Fruit fly (Drosophila melanogaster) whole organism, embryonic: ENCODE measurements around the gene Wdr59.

Experiments used
- Antp ChIP-seq: fragments of 200-800 bp; sonication (Bioruptor generic); optimal IDR thresholded peaks from 3 replicates; lab custom pipeline; 2016; ENCODE audit warnings: missing biosample characterization, missing genetic modification characterization
- CG10959 ChIP-seq: fragments of 200-800 bp; sonication (Bioruptor generic); IDR thresholded peaks from 2 replicates; pipeline ENCODE4 v1.3.6; 2022; ENCODE audit warnings: missing biosample characterization, missing genetic modification characterization
- CG11398 ChIP-seq: fragments of 200-800 bp; sonication (Bioruptor generic); optimal IDR thresholded peaks from 2 replicates; lab custom pipeline; 2016; ENCODE audit warnings: missing biosample characterization, missing genetic modification characterization
- CG14667 ChIP-seq: fragments of 200-800 bp; sonication (Bioruptor generic); IDR thresholded peaks from 2 replicates; pipeline ENCODE4 v1.3.6; 2022; ENCODE audit warnings: missing biosample characterization, missing genetic modification characterization
- CG14710 ChIP-seq: fragments of 200-800 bp; sonication (Bioruptor generic); optimal IDR thresholded peaks from 3 replicates; lab custom pipeline; 2019; ENCODE audit warnings: missing biosample characterization, mild to moderate bottlenecking, missing genetic modification characterization, moderate library complexity
- CG1603 ChIP-seq: fragments of 200-800 bp; sonication (Bioruptor generic); optimal IDR thresholded peaks from 2 replicates; lab custom pipeline; 2019; ENCODE audit warnings: missing biosample characterization, mild to moderate bottlenecking, missing genetic modification characterization, moderate library complexity
- CG17912 ChIP-seq: fragments of 200-800 bp; sonication (Bioruptor generic); optimal IDR thresholded peaks from 2 replicates; lab custom pipeline; 2018; ENCODE audit warnings: missing biosample characterization, mild to moderate bottlenecking, missing genetic modification characterization
- CG2116 ChIP-seq: fragments of 200-800 bp; sonication (Bioruptor generic); optimal IDR thresholded peaks from 3 replicates; lab custom pipeline; 2018; ENCODE audit warnings: missing biosample characterization, mild to moderate bottlenecking, missing genetic modification characterization
- CG2120 ChIP-seq: fragments of 200-800 bp; sonication (Bioruptor generic); optimal IDR thresholded peaks from 3 replicates; lab custom pipeline; 2016; ENCODE audit warnings: missing biosample characterization, missing genetic modification characterization
- CG30403 ChIP-seq: fragments of 200-800 bp; sonication (Bioruptor generic); optimal IDR thresholded peaks from 3 replicates; lab custom pipeline; 2016; ENCODE audit warnings: missing biosample characterization, missing genetic modification characterization
- CG4424 ChIP-seq: fragments of 200-800 bp; sonication (Bioruptor generic); optimal IDR thresholded peaks from 3 replicates; lab custom pipeline; 2016; ENCODE audit warnings: missing biosample characterization, missing genetic modification characterization
- CG6689 ChIP-seq: fragments of 200-800 bp; sonication (Bioruptor generic); IDR thresholded peaks from 2 replicates; pipeline ENCODE4 v1.3.6; 2022; ENCODE audit warnings: missing biosample characterization, missing genetic modification characterization
- CG7745 ChIP-seq: fragments of 200-800 bp; sonication (Bioruptor generic); optimal IDR thresholded peaks from 2 replicates; lab custom pipeline; 2018; ENCODE audit warnings: missing biosample characterization, mild to moderate bottlenecking, missing genetic modification characterization, moderate library complexity
- CG8281 ChIP-seq: fragments of 200-800 bp; sonication (Bioruptor generic); optimal IDR thresholded peaks from 2 replicates; lab custom pipeline; 2018; ENCODE audit warnings: missing biosample characterization, mild to moderate bottlenecking, missing genetic modification characterization, moderate library complexity
- CG8478 ChIP-seq: fragments of >200 bp; optimal IDR thresholded peaks from 2 replicates; lab custom pipeline; 2018
- CG9797 ChIP-seq: fragments of 200-800 bp; sonication (Bioruptor generic); optimal IDR thresholded peaks from 3 replicates; lab custom pipeline; 2018; ENCODE audit warnings: missing biosample characterization, mild to moderate bottlenecking, missing genetic modification characterization
- CG9817 ChIP-seq: fragments of 200-800 bp; sonication (Bioruptor generic); optimal IDR thresholded peaks from 2 replicates; lab custom pipeline; 2018; ENCODE audit warnings: missing biosample characterization, mild to moderate bottlenecking, missing genetic modification characterization, moderate library complexity
- CG9932 ChIP-seq: fragments of 200-800 bp; sonication (Bioruptor generic); IDR thresholded peaks from 2 replicates; pipeline ENCODE4 v1.3.6; 2022; ENCODE audit warnings: missing biosample characterization, missing genetic modification characterization
- Dek ChIP-seq: fragments of 200-800 bp; sonication (Bioruptor generic); optimal IDR thresholded peaks from 3 replicates; lab custom pipeline; 2019; ENCODE audit warnings: missing biosample characterization, mild to moderate bottlenecking, missing genetic modification characterization, moderate library complexity
- Doc3 ChIP-seq: fragments of 200-800 bp; sonication (Bioruptor generic); IDR thresholded peaks from 3 replicates; pipeline ENCODE4 v1.3.6; 2022; ENCODE audit warnings: missing biosample characterization, missing genetic modification characterization; ENCODE audit not compliant: partially characterized antibody
- E2f1 ChIP-seq: fragments of 200-800 bp; sonication (Bioruptor generic); IDR thresholded peaks from 2 replicates; pipeline ENCODE4 v1.3.6; 2022; ENCODE audit warnings: missing biosample characterization, missing genetic modification characterization
- Ets65A ChIP-seq: fragments of 200-800 bp; sonication (Bioruptor generic); peaks from one replicate; lab custom pipeline; 2016; ENCODE audit warnings: missing biosample characterization, missing genetic modification characterization
- HHEX ChIP-seq: fragments of 200-800 bp; sonication (Bioruptor generic); optimal IDR thresholded peaks from 3 replicates; lab custom pipeline; 2017; ENCODE audit warnings: missing biosample characterization, mild to moderate bottlenecking, missing genetic modification characterization, missing genetic modification reagents
- HLH54F ChIP-seq: fragments of 200-800 bp; sonication (Bioruptor generic); optimal IDR thresholded peaks from 3 replicates; lab custom pipeline; 2016; ENCODE audit warnings: missing biosample characterization, missing genetic modification characterization
- HLHmδ ChIP-seq: fragments of 200-800 bp; sonication (Bioruptor generic); optimal IDR thresholded peaks from 2 replicates; lab custom pipeline; 2018; ENCODE audit warnings: missing biosample characterization, mild to moderate bottlenecking, missing genetic modification characterization, moderate library complexity
- Hr78 ChIP-seq, 2 experiments: fragments of 200-800 bp in 1 of 2; fragments of >200 bp in 1 of 2; sonication (Bioruptor generic) in 1 of 2; optimal IDR thresholded peaks; 2 replicates each; lab custom pipeline; 2017 to 2019; ENCODE audit warnings: missing biosample characterization in 2 of 2, missing genetic modification characterization in 2 of 2, mild to moderate bottlenecking in 1 of 2, moderate library complexity in 1 of 2
- Lpt ChIP-seq: fragments of >200 bp; optimal IDR thresholded peaks from 2 replicates; lab custom pipeline; 2018; ENCODE audit warnings: missing biosample characterization, missing genetic modification characterization
- Meics ChIP-seq: fragments of 200-800 bp; sonication (Bioruptor generic); optimal IDR thresholded peaks from 2 replicates; lab custom pipeline; 2017; ENCODE audit warnings: missing biosample characterization, mild to moderate bottlenecking, missing genetic modification characterization
- Mes4 ChIP-seq: fragments of 200-800 bp; sonication (Bioruptor generic); optimal IDR thresholded peaks from 2 replicates; lab custom pipeline; 2016; ENCODE audit warnings: missing biosample characterization, missing genetic modification characterization
- PHDP ChIP-seq: fragments of 200-800 bp; sonication (Bioruptor generic); optimal IDR thresholded peaks from 3 replicates; lab custom pipeline; 2018; ENCODE audit warnings: missing biosample characterization, mild to moderate bottlenecking, missing genetic modification characterization, moderate library complexity
- bab2 ChIP-seq: fragments of 200-800 bp; sonication (Bioruptor generic); optimal IDR thresholded peaks from 2 replicates; lab custom pipeline; 2016; ENCODE audit warnings: missing biosample characterization, missing genetic modification characterization
- chinmo ChIP-seq: fragments of 200-800 bp; sonication (Bioruptor generic); IDR thresholded peaks from 4 replicates; pipeline ENCODE4 v1.3.6; 2022; ENCODE audit warnings: missing biosample characterization, missing genetic modification characterization; ENCODE audit not compliant: partially characterized antibody
- croc ChIP-seq: fragments of 200-800 bp; sonication (Bioruptor generic); conservative IDR thresholded peaks from 3 replicates; pipeline ENCODE4 v1.3.6; 2022; ENCODE audit warnings: missing biosample characterization, missing genetic modification characterization
- crol ChIP-seq: fragments of 200-800 bp; sonication (Bioruptor generic); IDR thresholded peaks from 2 replicates; pipeline ENCODE4 v1.3.6; 2022; ENCODE audit warnings: missing biosample characterization, missing genetic modification characterization
- eyg ChIP-seq: fragments of 200-800 bp; sonication (Bioruptor generic); optimal IDR thresholded peaks from 3 replicates; lab custom pipeline; 2016; ENCODE audit warnings: missing biosample characterization, missing genetic modification characterization
- fru ChIP-seq: fragments of >200 bp; optimal IDR thresholded peaks from 2 replicates; lab custom pipeline; 2017
- ftz-f1 ChIP-seq: fragments of 200-800 bp; sonication (Bioruptor generic); optimal IDR thresholded peaks from 2 replicates; lab custom pipeline; 2016; ENCODE audit warnings: missing biosample characterization, missing genetic modification characterization
- gcm ChIP-seq: fragments of 200-800 bp; sonication (Bioruptor generic); optimal IDR thresholded peaks from 2 replicates; lab custom pipeline; 2019; ENCODE audit warnings: missing biosample characterization, mild to moderate bottlenecking, missing genetic modification characterization, moderate library complexity
- ham ChIP-seq: fragments of 200-800 bp; sonication (Bioruptor generic); IDR thresholded peaks from 2 replicates; pipeline ENCODE4 v1.3.6; 2022; ENCODE audit warnings: missing biosample characterization, missing genetic modification characterization
- kni ChIP-seq: fragments of 200-800 bp; sonication (Bioruptor generic); optimal IDR thresholded peaks from 3 replicates; lab custom pipeline; 2017; ENCODE audit warnings: mild to moderate bottlenecking, missing biosample characterization, missing genetic modification reagents, missing genetic modification characterization
- odd ChIP-seq: fragments of 200-800 bp; sonication (Bioruptor generic); optimal IDR thresholded peaks from 2 replicates; lab custom pipeline; 2017; ENCODE audit warnings: missing biosample characterization, mild to moderate bottlenecking, missing genetic modification characterization
- rib ChIP-seq: fragments of 200-800 bp; sonication (Bioruptor generic); IDR thresholded peaks from 2 replicates; pipeline ENCODE4 v1.3.6; 2022; ENCODE audit warnings: missing biosample characterization, missing genetic modification characterization
- sens ChIP-seq: fragments of 200-800 bp; sonication (Bioruptor generic); peaks from one replicate; lab custom pipeline; 2016; ENCODE audit warnings: missing biosample characterization, missing genetic modification characterization
- seq ChIP-seq: fragments of 200-800 bp; sonication (Bioruptor generic); IDR thresholded peaks from 2 replicates; pipeline ENCODE4 v1.3.6; 2022; ENCODE audit warnings: missing biosample characterization, missing genetic modification characterization
- sima ChIP-seq: fragments of 200-800 bp; sonication (Bioruptor generic); optimal IDR thresholded peaks from 2 replicates; lab custom pipeline; 2016; ENCODE audit warnings: missing biosample characterization, missing genetic modification characterization
- sob ChIP-seq: fragments of 200-800 bp; sonication (Bioruptor generic); IDR thresholded peaks from 2 replicates; pipeline ENCODE4 v1.3.6; 2022; ENCODE audit warnings: missing biosample characterization, missing genetic modification characterization
- sr ChIP-seq: fragments of 200-800 bp; sonication (Bioruptor generic); IDR thresholded peaks from 3 replicates; pipeline ENCODE4 v1.3.6; 2022; ENCODE audit warnings: missing biosample characterization, missing genetic modification characterization
- tio ChIP-seq: fragments of 200-800 bp; sonication (Bioruptor generic); optimal IDR thresholded peaks from 2 replicates; lab custom pipeline; 2017; ENCODE audit warnings: missing biosample characterization, missing genetic modification characterization, inconsistent platforms
- trh ChIP-seq: fragments of 200-800 bp; sonication (Bioruptor generic); optimal IDR thresholded peaks from 2 replicates; lab custom pipeline; 2016; ENCODE audit warnings: missing biosample characterization, missing genetic modification characterization
- z ChIP-seq: fragments of 200-800 bp; sonication (Bioruptor generic); IDR thresholded peaks from 3 replicates; pipeline ENCODE4 v1.3.6; 2022; ENCODE audit warnings: missing biosample characterization, missing genetic modification characterization
- zen2 ChIP-seq: fragments of 200-800 bp; sonication (Bioruptor generic); IDR thresholded peaks from 3 replicates; pipeline ENCODE4 v1.3.6; 2022; ENCODE audit warnings: missing biosample characterization, missing genetic modification characterization; ENCODE audit not compliant: partially characterized antibody
- zfh1 ChIP-seq: fragments of 200-800 bp; sonication (Bioruptor generic); IDR thresholded peaks from 3 replicates; pipeline ENCODE4 v1.3.6; 2022; ENCODE audit warnings: missing biosample characterization, missing genetic modification characterization

The Wdr59 gene

DNA sequence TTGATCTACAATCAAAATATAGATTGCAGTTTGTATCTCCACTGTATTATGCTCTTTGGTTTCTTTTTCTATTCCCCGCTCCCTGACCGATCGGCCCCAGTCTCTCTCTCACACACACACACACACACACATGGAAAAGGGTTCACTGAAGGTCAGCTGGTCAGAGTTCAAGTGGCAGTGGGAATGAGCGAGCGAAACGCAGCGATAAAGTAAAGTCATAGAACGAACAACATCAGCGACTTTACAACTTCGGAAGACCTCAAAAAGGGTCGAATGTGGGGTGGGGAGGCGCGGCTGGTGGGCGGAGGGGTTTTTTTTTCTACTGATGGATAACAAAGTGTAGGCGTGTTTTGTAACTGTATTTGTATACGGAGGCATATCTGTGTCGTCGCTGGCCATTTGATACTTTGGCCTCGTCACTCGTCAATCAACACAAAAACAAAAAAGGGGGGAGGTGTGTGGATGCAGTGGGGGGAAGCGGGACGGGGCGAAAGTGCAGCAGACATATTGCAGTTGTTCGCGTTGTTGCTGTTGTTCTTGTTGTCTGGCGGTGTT lies 33.1 kb upstream of the Wdr59 start (continued):
- TF ChIP-seq CG14667 (GFP tag; lab: Robert Waterston, UW): 0 out of 2 replicates have a peak, but pooled peaks have one; percentile 1
- no peak for TF ChIP-seq sens (GFP tag; lab: Kevin White, UChicago)
- TF ChIP-seq Doc3 (GFP tag; lab: Robert Waterston, UW): no peak
- no peak for TF ChIP-seq CG8281 (tag; lab: Kevin White, UChicago)
- no peak for TF ChIP-seq Dek (tag; lab: Kevin White, UChicago)
- TF ChIP-seq CG7745 (tag; lab: Kevin White, UChicago): no peak
- no peak for TF ChIP-seq zfh1 (GFP tag; lab: Robert Waterston, UW)
- peak; percentile 13 for TF ChIP-seq gcm (GFP tag; lab: Kevin White, UChicago)
- no peak for TF ChIP-seq CG9797 (GFP tag; lab: Kevin White, UChicago)
- TF ChIP-seq rib (GFP tag; lab: Robert Waterston, UW): 0 out of 2 replicates have a peak, but pooled peaks have one; percentile 6
- TF ChIP-seq ham (GFP tag; lab: Robert Waterston, UW): no peak
- TF ChIP-seq Hr78 (GFP tag; optimal IDR thresholded peaks at IDR 0.05; lab: Kevin White, UChicago): peak in 1 of 2 experiments; percentile 100
- TF ChIP-seq bab2 (GFP tag; lab: Kevin White, UChicago): no peak
- TF ChIP-seq eyg (GFP tag; lab: Kevin White, UChicago): no peak
- TF ChIP-seq tio (GFP tag; lab: Kevin White, UChicago): peak; percentile 64
- no peak for TF ChIP-seq trh (GFP tag; lab: Kevin White, UChicago)
- no peak for TF ChIP-seq PHDP (tag; lab: Kevin White, UChicago)
- TF ChIP-seq CG1603: no peak
- TF ChIP-seq croc (GFP tag; lab: Robert Waterston, UW): peak; percentile 51; the same call in 1 of the 3 replicates
- no peak for TF ChIP-seq z (GFP tag; lab: Robert Waterston, UW)
- no peak for TF ChIP-seq CG14710 (tag; lab: Kevin White, UChicago)
- peak; percentile 14 for TF ChIP-seq Ets65A (GFP tag; lab: Kevin White, UChicago)
- peak; percentile 2 for TF ChIP-seq CG30403 (GFP tag; lab: Kevin White, UChicago)
- peak; percentile 66; the same call in 1 of the 4 replicates for TF ChIP-seq chinmo
- no peak for TF ChIP-seq CG10959 (GFP tag; lab: Robert Waterston, UW)
- TF ChIP-seq E2f1 (GFP tag; lab: Robert Waterston, UW): 0 out of 2 replicates have a peak, but pooled peaks have one; percentile 1
- no peak for TF ChIP-seq CG4424
- 0 out of 3 replicates have a peak, but pooled peaks have one; percentile 61 for TF ChIP-seq sr (GFP tag; lab: Robert Waterston, UW)
- no peak for TF ChIP-seq Meics
- no peak for TF ChIP-seq odd (GFP tag; lab: Kevin White, UChicago)
- peak; percentile 39 for TF ChIP-seq ftz-f1 (GFP tag; lab: Kevin White, UChicago)
- peak; percentile 84 for TF ChIP-seq crol (GFP tag; lab: Robert Waterston, UW)
- TF ChIP-seq HLH54F (GFP tag; lab: Kevin White, UChicago): no peak
- TF ChIP-seq Antp (GFP tag; lab: Kevin White, UChicago): no peak
- 0 out of 2 replicates have a peak, but pooled peaks have one; percentile 1 for TF ChIP-seq CG9932 (GFP tag; lab: Robert Waterston, UW)
- no peak for TF ChIP-seq Lpt (GFP tag; lab: Kevin White, UChicago)
- TF ChIP-seq seq (GFP tag; lab: Robert Waterston, UW): no peak
- peak; percentile 70 for TF ChIP-seq CG9817
- no peak for TF ChIP-seq HLHmδ (GFP tag; lab: Kevin White, UChicago)
- no peak for TF ChIP-seq CG17912 (GFP tag; lab: Kevin White, UChicago)
- no peak for TF ChIP-seq HHEX (GFP tag; lab: Kevin White, UChicago)
- TF ChIP-seq sob (GFP tag; lab: Robert Waterston, UW): no peak; the same call in 1 of the 2 replicates
- no peak for TF ChIP-seq Mes4 (GFP tag; lab: Kevin White, UChicago)
- no peak for TF ChIP-seq CG11398 (GFP tag; lab: Kevin White, UChicago)
- TF ChIP-seq sima (GFP tag; lab: Kevin White, UChicago): no peak
- TF ChIP-seq CG2116 (GFP tag; lab: Kevin White, UChicago): no peak
- TF ChIP-seq zen2 (GFP tag; lab: Robert Waterston, UW): no peak
- TF ChIP-seq CG2120 (GFP tag; lab: Kevin White, UChicago): peak; percentile 47
- TF ChIP-seq CG6689: no peak
- TF ChIP-seq CG8478 (lab: Kevin White, UChicago): no peak
- peak; percentile 47 for TF ChIP-seq kni
- no peak for TF ChIP-seq fru (lab: Kevin White, UChicago)
